Worm (Caenorhabditis elegans) whole organism, young adult: ENCODE measurements around the gene ZC513.2.

Experiments
- B0019.2 ChIP-seq: fragments of 200-800 bp; sonication (Bioruptor generic); conservative IDR thresholded peaks from 2 replicates; pipeline ENCODE4 v1.3.6; 2022; ENCODE audit warnings: missing genetic modification reagents, missing genetic modification characterization, missing compliant biosample characterization
- B0035.1 ChIP-seq: sonication (generic microtip); optimal IDR thresholded peaks from 2 replicates; lab custom pipeline; 2016; ENCODE audit warnings: missing genetic modification characterization, mild to moderate bottlenecking, missing compliant biosample characterization, missing genotype, missing genetic modification reagents
- B0336.3 ChIP-seq: fragments of 200-800 bp; sonication (Bioruptor generic); IDR thresholded peaks from 2 replicates; pipeline ENCODE4 v1.3.6; 2022; ENCODE audit warnings: missing genetic modification characterization, missing compliant biosample characterization
- C06A6.2 ChIP-seq: fragments of 200-800 bp; sonication (Bioruptor generic); conservative IDR thresholded peaks from 2 replicates; pipeline ENCODE4 v1.3.6; 2022; ENCODE audit warnings: missing genetic modification characterization, missing compliant biosample characterization
- C17E4.6 ChIP-seq: fragments of 200-800 bp; sonication (Bioruptor generic); IDR thresholded peaks from 2 replicates; pipeline ENCODE4 v1.3.6; 2022; ENCODE audit warnings: missing genetic modification reagents, missing genetic modification characterization, missing compliant biosample characterization
- F39B2.1 ChIP-seq: fragments of 200-800 bp; sonication (Bioruptor generic); IDR thresholded peaks from 2 replicates; pipeline ENCODE4 v1.3.6; 2022; ENCODE audit warnings: missing genetic modification reagents, missing genetic modification characterization, missing compliant biosample characterization
- K12H6.12 ChIP-seq: fragments of 200-800 bp; sonication (Bioruptor generic); optimal IDR thresholded peaks from 2 replicates; lab custom pipeline; 2018; ENCODE audit warnings: mild to moderate bottlenecking, missing genetic modification characterization, missing compliant biosample characterization
- T07F8.4 ChIP-seq: sonication (generic microtip); optimal IDR thresholded peaks from 2 replicates; lab custom pipeline; 2016; ENCODE audit warnings: mild to moderate bottlenecking, missing genetic modification characterization, moderate library complexity, missing compliant biosample characterization
- Y53F4B.3 ChIP-seq: fragments of 200-800 bp; sonication (Bioruptor generic); IDR thresholded peaks from 2 replicates; pipeline ENCODE4 v1.3.6; 2022; ENCODE audit warnings: missing genetic modification reagents, missing genetic modification characterization, missing compliant biosample characterization
- Y67H2A.10 ChIP-seq: fragments of 200-800 bp; sonication (Bioruptor generic); conservative IDR thresholded peaks from 2 replicates; pipeline ENCODE4 v1.3.6; 2022; ENCODE audit warnings: missing genetic modification reagents, missing genetic modification characterization, missing compliant biosample characterization
- Y95B8A.8 ChIP-seq: fragments of 200-800 bp; sonication (Bioruptor generic); IDR thresholded peaks from 2 replicates; pipeline ENCODE4 v1.3.6; 2022; ENCODE audit warnings: missing genetic modification reagents, missing genetic modification characterization, missing compliant biosample characterization
- ZK185.1 ChIP-seq: sonication (generic microtip); optimal IDR thresholded peaks from 2 replicates; lab custom pipeline; 2016; ENCODE audit warnings: mild to moderate bottlenecking, missing genetic modification characterization, missing compliant biosample characterization; ENCODE audit not compliant: poor library complexity, severe bottlenecking
- atf-7 ChIP-seq: sonication (generic microtip); optimal IDR thresholded peaks from 2 replicates; lab custom pipeline; 2017; ENCODE audit warnings: mild to moderate bottlenecking, missing genetic modification characterization, missing compliant biosample characterization
- attf-5 ChIP-seq: fragments of 200-800 bp; sonication (Bioruptor generic); optimal IDR thresholded peaks from 2 replicates; lab custom pipeline; 2018; ENCODE audit warnings: mild to moderate bottlenecking, missing genetic modification characterization, missing compliant biosample characterization
- attf-6 ChIP-seq: fragments of 200-800 bp; sonication (Bioruptor generic); IDR thresholded peaks from 2 replicates; pipeline ENCODE4 v1.3.6; 2022; ENCODE audit warnings: missing genetic modification reagents, missing genetic modification characterization, missing compliant biosample characterization
- ccch-3 ChIP-seq: fragments of 200-800 bp; sonication (Bioruptor generic); optimal IDR thresholded peaks from 2 replicates; lab custom pipeline; 2018; ENCODE audit warnings: mild to moderate bottlenecking, missing genetic modification characterization, missing compliant biosample characterization
- ceh-100 ChIP-seq: fragments of 200-800 bp; sonication (Bioruptor generic); IDR thresholded peaks from 2 replicates; pipeline ENCODE4 v1.3.6; 2022; ENCODE audit warnings: missing genetic modification reagents, missing genetic modification characterization, missing compliant biosample characterization
- ceh-58 ChIP-seq: fragments of 200-800 bp; sonication (Bioruptor generic); IDR thresholded peaks from 2 replicates; pipeline ENCODE4 v1.3.6; 2022; ENCODE audit warnings: missing genetic modification characterization, missing compliant biosample characterization
- ceh-79 ChIP-seq: sonication (generic microtip); optimal IDR thresholded peaks from 2 replicates; lab custom pipeline; 2017; ENCODE audit warnings: mild to moderate bottlenecking, missing genetic modification characterization, missing compliant biosample characterization
- dox-1 ChIP-seq: fragments of 200-800 bp; sonication (Bioruptor generic); IDR thresholded peaks from 2 replicates; pipeline ENCODE4 v1.3.6; 2022; ENCODE audit warnings: missing genetic modification reagents, missing genetic modification characterization, missing compliant biosample characterization
- egrh-3 ChIP-seq: fragments of 200-800 bp; sonication (Bioruptor generic); IDR thresholded peaks from 2 replicates; pipeline ENCODE4 v1.3.6; 2022; ENCODE audit warnings: missing genetic modification reagents, missing genetic modification characterization, missing compliant biosample characterization
- ekl-4 ChIP-seq: fragments of 200-800 bp; sonication (Bioruptor generic); IDR thresholded peaks from 2 replicates; pipeline ENCODE4 v1.3.6; 2022; ENCODE audit warnings: missing genetic modification reagents, missing genetic modification characterization, missing compliant biosample characterization
- hlh-12 ChIP-seq: sonication (generic microtip); optimal IDR thresholded peaks from 2 replicates; lab custom pipeline; 2016; ENCODE audit warnings: missing genetic modification characterization, missing compliant biosample characterization
- hmg-1.2 ChIP-seq: fragments of 200-800 bp; sonication (Bioruptor generic); IDR thresholded peaks from 2 replicates; pipeline ENCODE4 v1.3.6; 2022; ENCODE audit warnings: missing genetic modification reagents, missing genetic modification characterization, missing compliant biosample characterization
- hrde-1 ChIP-seq: sonication (generic microtip); optimal IDR thresholded peaks from 2 replicates; lab custom pipeline; 2016; ENCODE audit warnings: missing genetic modification characterization, mild to moderate bottlenecking, missing compliant biosample characterization, moderate library complexity, missing genotype, missing genetic modification reagents, borderline replicate concordance
- hsf-1 ChIP-seq: fragments of 200-800 bp; sonication (Bioruptor generic); IDR thresholded peaks from 2 replicates; pipeline ENCODE4 v1.3.6; 2022; ENCODE audit warnings: missing genetic modification reagents, missing genetic modification characterization, missing compliant biosample characterization
- lin-40 ChIP-seq: sonication (generic microtip); optimal IDR thresholded peaks from 2 replicates; lab custom pipeline; 2016; ENCODE audit warnings: missing genetic modification characterization, mild to moderate bottlenecking, missing compliant biosample characterization, missing genotype, missing genetic modification reagents
- lir-1 ChIP-seq: fragments of 200-800 bp; sonication (Bioruptor generic); conservative IDR thresholded peaks from 2 replicates; pipeline ENCODE4 v1.3.6; 2022; ENCODE audit warnings: missing genetic modification reagents, missing genetic modification characterization, missing compliant biosample characterization
- lsy-27 ChIP-seq: sonication (generic microtip); optimal IDR thresholded peaks from 2 replicates; lab custom pipeline; 2017; ENCODE audit warnings: missing genetic modification characterization, mild to moderate bottlenecking, missing compliant biosample characterization, antibody characterized with exemption, missing genotype, borderline replicate concordance; ENCODE audit not compliant: insufficient read depth
- madf-10 ChIP-seq: sonication (generic microtip); optimal IDR thresholded peaks from 2 replicates; lab custom pipeline; 2016; ENCODE audit warnings: mild to moderate bottlenecking, missing genetic modification characterization, missing compliant biosample characterization
- madf-8 ChIP-seq: fragments of 200-800 bp; sonication (Bioruptor generic); conservative IDR thresholded peaks from 2 replicates; pipeline ENCODE4 v1.3.6; 2022; ENCODE audit warnings: missing genetic modification reagents, missing genetic modification characterization, missing compliant biosample characterization
- mcd-1 ChIP-seq: fragments of 200-800 bp; sonication (Bioruptor generic); IDR thresholded peaks from 2 replicates; pipeline ENCODE4 v1.3.6; 2022; ENCODE audit warnings: missing genetic modification reagents, missing genetic modification characterization, missing compliant biosample characterization
- nfya-1 ChIP-seq: sonication (generic microtip); optimal IDR thresholded peaks from 2 replicates; lab custom pipeline; 2017; ENCODE audit warnings: antibody characterized with exemption, missing compliant biosample characterization, missing genetic modification characterization, borderline replicate concordance; ENCODE audit not compliant: insufficient read depth
- nhr-80 ChIP-seq: sonication (generic microtip); optimal IDR thresholded peaks from 2 replicates; lab custom pipeline; 2016; ENCODE audit warnings: missing genetic modification characterization, missing compliant biosample characterization
- nhr-90 ChIP-seq: sonication (generic microtip); optimal IDR thresholded peaks from 2 replicates; lab custom pipeline; 2016; ENCODE audit warnings: missing genotype, mild to moderate bottlenecking, missing genetic modification characterization, missing compliant biosample characterization
- pbrm-1 ChIP-seq: fragments of 200-800 bp; sonication (Bioruptor generic); IDR thresholded peaks from 2 replicates; pipeline ENCODE4 v1.3.6; 2022; ENCODE audit warnings: missing genetic modification reagents, missing genetic modification characterization, missing compliant biosample characterization
- pha-4 ChIP-seq: fragments of 150-350 bp; sonication (generic microtip); optimal IDR thresholded peaks from 2 replicates; lab custom pipeline; 2014; ENCODE audit warnings: missing biosample characterization, missing genetic modification reagents, missing genetic modification characterization
- snpc-1.3 ChIP-seq: sonication (generic microtip); optimal IDR thresholded peaks from 2 replicates; lab custom pipeline; 2017; ENCODE audit warnings: missing genetic modification characterization, mild to moderate bottlenecking, missing compliant biosample characterization, antibody characterized with exemption, moderate library complexity, missing genotype, missing genetic modification reagents; ENCODE audit not compliant: insufficient read depth
- snpc-3.4 ChIP-seq: sonication (generic microtip); optimal IDR thresholded peaks from 2 replicates; lab custom pipeline; 2017; ENCODE audit warnings: missing genetic modification characterization, mild to moderate bottlenecking, missing compliant biosample characterization, antibody characterized with exemption, moderate library complexity, missing genotype, missing genetic modification reagents
- somi-1 ChIP-seq: fragments of 200-800 bp; sonication (Bioruptor generic); optimal IDR thresholded peaks from 2 replicates; lab custom pipeline; 2018; ENCODE audit warnings: mild to moderate bottlenecking, missing genetic modification characterization, missing compliant biosample characterization
- tbx-9 ChIP-seq: sonication (generic microtip); optimal IDR thresholded peaks from 2 replicates; lab custom pipeline; 2016; ENCODE audit warnings: borderline replicate concordance, missing genetic modification characterization, inconsistent platforms, missing compliant biosample characterization
- unc-130 ChIP-seq: sonication (generic microtip); optimal IDR thresholded peaks from 2 replicates; lab custom pipeline; 2016; ENCODE audit warnings: missing genetic modification reagents, missing genetic modification characterization, missing compliant biosample characterization
- xnd-1 ChIP-seq: sonication (generic microtip); optimal IDR thresholded peaks from 2 replicates; lab custom pipeline; 2016; ENCODE audit warnings: missing genotype, missing genetic modification reagents, missing genetic modification characterization, missing compliant biosample characterization
- zim-3 ChIP-seq: sonication (generic microtip); optimal IDR thresholded peaks from 2 replicates; lab custom pipeline; 2017; ENCODE audit warnings: mild to moderate bottlenecking, missing genetic modification characterization, moderate library complexity, missing compliant biosample characterization
- ztf-18 ChIP-seq: sonication (generic microtip); optimal IDR thresholded peaks from 2 replicates; lab custom pipeline; 2016; ENCODE audit warnings: missing genotype, mild to moderate bottlenecking, missing genetic modification characterization, missing compliant biosample characterization
- ztf-26 ChIP-seq: sonication (generic microtip); optimal IDR thresholded peaks from 2 replicates; lab custom pipeline; 2017; ENCODE audit warnings: missing genetic modification characterization, missing compliant biosample characterization
- ztf-6 ChIP-seq: fragments of 200-800 bp; sonication (Bioruptor generic); IDR thresholded peaks from 2 replicates; pipeline ENCODE4 v1.3.6; 2022; ENCODE audit warnings: missing genetic modification reagents, missing genetic modification characterization, missing compliant biosample characterization

The ZC513.2 gene

DNA sequence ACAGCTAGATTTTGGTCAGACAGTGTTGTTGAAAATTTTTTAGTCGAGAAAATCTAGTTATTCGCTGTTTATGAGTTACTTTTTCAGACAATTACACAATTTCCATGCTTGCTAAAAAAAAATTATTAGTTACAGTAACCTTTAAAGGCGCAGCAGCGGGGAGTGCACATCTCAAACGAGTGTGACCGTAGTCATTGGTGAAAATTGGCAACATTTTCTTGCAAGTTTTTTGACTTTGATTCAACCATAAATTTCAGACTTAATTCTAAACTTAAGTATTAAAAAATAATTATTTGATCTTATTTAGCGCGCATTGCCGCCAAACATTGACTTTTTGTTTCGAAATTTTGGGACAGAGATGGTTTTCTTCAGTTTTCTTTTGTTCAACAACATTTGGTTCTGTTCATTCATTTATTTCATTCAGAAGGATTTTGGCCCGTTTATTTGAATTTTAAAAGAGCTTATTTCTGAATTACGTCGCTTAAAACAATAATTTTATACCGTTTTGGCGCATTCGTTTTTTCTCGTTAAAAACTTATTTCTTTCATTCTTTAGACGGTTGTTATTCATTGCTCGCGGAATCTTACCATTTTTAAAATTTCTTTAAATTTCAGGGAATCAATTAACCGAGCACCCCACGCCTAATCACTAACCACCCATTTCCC, 25.3 kb upstream of the ZC513.2 start, which contains the start of gene oma-2 (continued):
- TF ChIP-seq T07F8.4 (tag; lab: Kevin White, UChicago) (no peak), tbx-9 (tag; lab: Kevin White, UChicago) (no peak), dox-1 (GFP tag; lab: Robert Waterston, UW) (peak; percentile 56), Y67H2A.10 (GFP tag; lab: Robert Waterston, UW) (no peak), hrde-1 (tag; lab: Kevin White, UChicago) (no peak), Y95B8A.8 (0 out of 2 replicates have a peak, but pooled peaks have one; percentile 47), B0035.1 (tag; lab: Kevin White, UChicago) (no peak), attf-5 (GFP tag; lab: Kevin White, UChicago) (no peak), ztf-26 (tag; lab: Kevin White, UChicago) (no peak), atf-7 (tag; lab: Kevin White, UChicago) (no peak), somi-1 (GFP tag; lab: Kevin White, UChicago) (no peak), mcd-1 (GFP tag; lab: Robert Waterston, UW) (peak; percentile 47; the same call in 1 of the 2 replicates), xnd-1 (tag; lab: Kevin White, UChicago) (peak; percentile 89), attf-6 (GFP tag; lab: Robert Waterston, UW) (no peak), hmg-1.2 (GFP tag; lab: Robert Waterston, UW) (peak; percentile 45), lir-1 (GFP tag; lab: Robert Waterston, UW) (no peak), ceh-58 (no peak), lin-40 (no peak), Y53F4B.3 (no peak), pbrm-1 (peak; percentile 37; the same call in 1 of the 2 replicates), C06A6.2 (GFP tag; lab: Robert Waterston, UW) (no peak), ztf-18 (tag; lab: Kevin White, UChicago) (peak; percentile 37), ZK185.1 (tag; lab: Kevin White, UChicago) (peak; percentile 18), madf-10 (tag; lab: Kevin White, UChicago) (no peak), nfya-1 (no peak), B0336.3 (no peak), B0019.2 (0 out of 2 replicates have a peak, but pooled peaks have one; percentile 22), madf-8 (GFP tag; lab: Robert Waterston, UW) (peak; percentile 95), unc-130 (GFP tag; lab: Kevin White, UChicago) (no peak), hlh-12 (tag; lab: Kevin White, UChicago) (no peak), nhr-90 (tag; lab: Kevin White, UChicago) (no peak), ceh-79 (no peak), ztf-6 (GFP tag; lab: Robert Waterston, UW) (no peak), nhr-80 (no peak), snpc-3.4 (tag; lab: Kevin White, UChicago) (peak; percentile 1), snpc-1.3 (tag; lab: Kevin White, UChicago) (peak; percentile 62), ceh-100 (GFP tag; lab: Robert Waterston, UW) (no peak), lsy-27 (no peak), hsf-1 (GFP tag; lab: Robert Waterston, UW) (peak; percentile 90), ccch-3 (GFP tag; lab: Kevin White, UChicago) (no peak), zim-3 (tag; lab: Kevin White, UChicago) (no peak), K12H6.12 (tag; lab: Kevin White, UChicago) (no peak), F39B2.1 (GFP tag; lab: Robert Waterston, UW) (no peak), pha-4 (no peak), C17E4.6 (no peak), egrh-3 (GFP tag; lab: Robert Waterston, UW) (no peak), ekl-4 (GFP tag; lab: Robert Waterston, UW) (0 out of 2 replicates have a peak, but pooled peaks have one; percentile 37)
